Fruit fly (Drosophila melanogaster) whole organism, embryonic: ENCODE measurements around the gene CG43638.

Source experiments
- ATbp ChIP-seq: fragments of 200-800 bp; sonication (Bioruptor generic); optimal IDR thresholded peaks from 2 replicates; lab custom pipeline; 2017; ENCODE audit warnings: missing biosample characterization, mild to moderate bottlenecking, missing genetic modification characterization, missing genetic modification reagents
- B-H1 ChIP-seq: fragments of 200-800 bp; sonication (Bioruptor generic); IDR thresholded peaks from 3 replicates; pipeline ENCODE4 v1.3.6; 2022; ENCODE audit warnings: missing biosample characterization, missing genetic modification characterization
- Blimp-1 ChIP-seq: fragments of 200-800 bp; sonication (Bioruptor generic); optimal IDR thresholded peaks from 3 replicates; lab custom pipeline; 2018; ENCODE audit warnings: missing biosample characterization, missing genetic modification characterization, mild to moderate bottlenecking, moderate library complexity, missing genetic modification reagents
- CG10209 ChIP-seq: fragments of 200-800 bp; sonication (Bioruptor generic); optimal IDR thresholded peaks from 3 replicates; lab custom pipeline; 2017; ENCODE audit warnings: missing biosample characterization, mild to moderate bottlenecking, missing genetic modification characterization, missing genetic modification reagents
- CG10267 ChIP-seq: fragments of 200-800 bp; sonication (Bioruptor generic); optimal IDR thresholded peaks from 2 replicates; lab custom pipeline; 2018; ENCODE audit warnings: missing biosample characterization, mild to moderate bottlenecking, missing genetic modification characterization, moderate library complexity
- CG10366 ChIP-seq: fragments of 200-800 bp; sonication (Bioruptor generic); IDR thresholded peaks from 2 replicates; pipeline ENCODE4 v1.3.6; 2022; ENCODE audit warnings: missing biosample characterization, missing genetic modification characterization
- CG10431 ChIP-seq: fragments of 200-800 bp; sonication (Bioruptor generic); optimal IDR thresholded peaks from 3 replicates; lab custom pipeline; 2018; ENCODE audit warnings: missing biosample characterization, mild to moderate bottlenecking, missing genetic modification characterization
- CG11504 ChIP-seq: fragments of 200-800 bp; sonication (Bioruptor generic); optimal IDR thresholded peaks from 3 replicates; lab custom pipeline; 2019; ENCODE audit warnings: missing biosample characterization, mild to moderate bottlenecking, missing genetic modification characterization, moderate library complexity
- CG12769 ChIP-seq: fragments of 200-800 bp; sonication (Bioruptor generic); optimal IDR thresholded peaks from 2 replicates; lab custom pipeline; 2019; ENCODE audit warnings: missing biosample characterization, mild to moderate bottlenecking, missing genetic modification characterization, moderate library complexity
- CG13287 ChIP-seq: fragments of 200-800 bp; sonication (Bioruptor generic); IDR thresholded peaks from 2 replicates; pipeline ENCODE4 v1.3.6; 2022; ENCODE audit warnings: missing biosample characterization, missing genetic modification characterization; ENCODE audit not compliant: partially characterized antibody
- CG13894 ChIP-seq: fragments of 200-800 bp; sonication (Bioruptor generic); optimal IDR thresholded peaks from 3 replicates; lab custom pipeline; 2018; ENCODE audit warnings: missing biosample characterization, mild to moderate bottlenecking, missing genetic modification characterization, moderate library complexity
- CG14860 ChIP-seq: fragments of 200-800 bp; sonication (Bioruptor generic); IDR thresholded peaks from 3 replicates; pipeline ENCODE4 v1.3.6; 2022; ENCODE audit warnings: missing biosample characterization, missing genetic modification characterization; ENCODE audit not compliant: partially characterized antibody
- CG17568 ChIP-seq: fragments of 200-800 bp; sonication (Bioruptor generic); optimal IDR thresholded peaks from 2 replicates; lab custom pipeline; 2018; ENCODE audit warnings: missing biosample characterization, mild to moderate bottlenecking, missing genetic modification characterization, moderate library complexity
- CG17829 ChIP-seq: fragments of 200-800 bp; optimal IDR thresholded peaks from 2 replicates; lab custom pipeline; 2019; ENCODE audit warnings: missing biosample characterization, mild to moderate bottlenecking, missing genetic modification characterization, moderate library complexity
- CG18262 ChIP-seq: fragments of 200-800 bp; optimal IDR thresholded peaks from 3 replicates; lab custom pipeline; 2019; ENCODE audit warnings: missing biosample characterization, mild to moderate bottlenecking, missing genetic modification characterization, moderate library complexity
- CG18619 ChIP-seq: fragments of 200-800 bp; sonication (Bioruptor generic); optimal IDR thresholded peaks from 3 replicates; lab custom pipeline; 2017; ENCODE audit warnings: missing biosample characterization, mild to moderate bottlenecking, missing genetic modification characterization
- CG3847 ChIP-seq: fragments of 200-800 bp; sonication (Bioruptor generic); IDR thresholded peaks from 2 replicates; pipeline ENCODE4 v1.3.6; 2022; ENCODE audit warnings: missing biosample characterization, missing genetic modification characterization
- CG3995 ChIP-seq: fragments of 200-800 bp; sonication (Bioruptor generic); optimal IDR thresholded peaks from 3 replicates; lab custom pipeline; 2016; ENCODE audit warnings: missing biosample characterization, missing genetic modification characterization
- CG4424 ChIP-seq: fragments of 200-800 bp; sonication (Bioruptor generic); optimal IDR thresholded peaks from 3 replicates; lab custom pipeline; 2016; ENCODE audit warnings: missing biosample characterization, missing genetic modification characterization
- CG4854 ChIP-seq: fragments of 200-800 bp; sonication (Bioruptor generic); optimal IDR thresholded peaks from 2 replicates; lab custom pipeline; 2016; ENCODE audit warnings: missing biosample characterization, missing genetic modification characterization, inconsistent platforms
- CG5245 ChIP-seq: fragments of 200-800 bp; sonication (Bioruptor generic); optimal IDR thresholded peaks from 3 replicates; lab custom pipeline; 2016; ENCODE audit warnings: missing biosample characterization, missing genetic modification characterization
- CG6813 ChIP-seq: fragments of 200-800 bp; sonication (Bioruptor generic); optimal IDR thresholded peaks from 2 replicates; lab custom pipeline; 2017; ENCODE audit warnings: missing biosample characterization, missing genetic modification characterization, mild to moderate bottlenecking, moderate library complexity, missing genetic modification reagents
- CG7786 ChIP-seq: fragments of 200-800 bp; sonication (Bioruptor generic); optimal IDR thresholded peaks from 2 replicates; lab custom pipeline; 2016; ENCODE audit warnings: missing biosample characterization, missing genetic modification characterization
- CG8944 ChIP-seq: fragments of 200-800 bp; sonication (Bioruptor generic); optimal IDR thresholded peaks from 3 replicates; lab custom pipeline; 2016; ENCODE audit warnings: missing biosample characterization, missing genetic modification characterization
- CG9876 ChIP-seq: fragments of 200-800 bp; sonication (Bioruptor generic); optimal IDR thresholded peaks from 2 replicates; lab custom pipeline; 2016; ENCODE audit warnings: missing biosample characterization, missing genetic modification characterization
- Dad ChIP-seq: fragments of 200-800 bp; sonication (Bioruptor generic); optimal IDR thresholded peaks from 3 replicates; lab custom pipeline; 2016; ENCODE audit warnings: missing biosample characterization, missing genetic modification characterization
- E2f2 ChIP-seq: fragments of 200-800 bp; sonication (Bioruptor generic); IDR thresholded peaks from 2 replicates; pipeline ENCODE4 v1.3.6; 2022; ENCODE audit warnings: missing biosample characterization, missing genetic modification characterization
- Fer3 ChIP-seq: fragments of 200-800 bp; sonication (Bioruptor generic); optimal IDR thresholded peaks from 2 replicates; lab custom pipeline; 2018; ENCODE audit warnings: missing biosample characterization, mild to moderate bottlenecking, missing genetic modification characterization, moderate library complexity
- Hr78 ChIP-seq, 2 experiments: fragments of 200-800 bp in 1 of 2; fragments of >200 bp in 1 of 2; sonication (Bioruptor generic) in 1 of 2; optimal IDR thresholded peaks; 2 replicates each; lab custom pipeline; 2017 to 2019; ENCODE audit warnings: missing biosample characterization in 2 of 2, missing genetic modification characterization in 2 of 2, mild to moderate bottlenecking in 1 of 2, moderate library complexity in 1 of 2
- MESR4 ChIP-seq: fragments of 200-800 bp; sonication (Bioruptor generic); optimal IDR thresholded peaks from 2 replicates; lab custom pipeline; 2018; ENCODE audit warnings: missing biosample characterization, mild to moderate bottlenecking, missing genetic modification characterization, moderate library complexity
- NFAT ChIP-seq: fragments of 200-800 bp; sonication (Bioruptor generic); IDR thresholded peaks from 2 replicates; pipeline ENCODE4 v1.3.6; 2022; ENCODE audit warnings: missing biosample characterization, missing genetic modification characterization
- Poxn ChIP-seq: fragments of 200-800 bp; sonication (Bioruptor generic); IDR thresholded peaks from 2 replicates; pipeline ENCODE4 v1.3.6; 2022; ENCODE audit warnings: missing biosample characterization, missing genetic modification characterization
- Rx ChIP-seq: fragments of 200-800 bp; sonication (Bioruptor generic); IDR thresholded peaks from 2 replicates; pipeline ENCODE4 v1.3.6; 2022; ENCODE audit warnings: missing biosample characterization, missing genetic modification characterization
- Six4 ChIP-seq: fragments of 200-800 bp; sonication (Bioruptor generic); optimal IDR thresholded peaks from 2 replicates; lab custom pipeline; 2016; ENCODE audit warnings: missing biosample characterization, missing genetic modification characterization
- Sox100B ChIP-seq: fragments of 200-800 bp; sonication (Bioruptor generic); optimal IDR thresholded peaks from 3 replicates; lab custom pipeline; 2018; ENCODE audit warnings: missing biosample characterization, mild to moderate bottlenecking, missing genetic modification characterization
- Sry-δ ChIP-seq: fragments of 200-800 bp; sonication (Bioruptor generic); optimal IDR thresholded peaks from 2 replicates; lab custom pipeline; 2016; ENCODE audit warnings: missing biosample characterization, missing genetic modification characterization
- amos ChIP-seq: fragments of 200-800 bp; sonication (Bioruptor generic); IDR thresholded peaks from 2 replicates; pipeline ENCODE4 v1.3.6; 2022; ENCODE audit warnings: missing biosample characterization, missing genetic modification characterization; ENCODE audit not compliant: partially characterized antibody
- da ChIP-seq: fragments of 200-800 bp; sonication (Bioruptor generic); optimal IDR thresholded peaks from 2 replicates; lab custom pipeline; 2016; ENCODE audit warnings: missing biosample characterization, missing genetic modification characterization
- gem ChIP-seq: fragments of 200-800 bp; sonication (Bioruptor generic); optimal IDR thresholded peaks from 2 replicates; lab custom pipeline; 2019; ENCODE audit warnings: missing biosample characterization, mild to moderate bottlenecking, missing genetic modification characterization, moderate library complexity
- hkb ChIP-seq, 2 experiments: fragments of 200-800 bp in 1 of 2; fragments of >200 bp in 1 of 2; sonication (Bioruptor generic) in 1 of 2; IDR thresholded peaks in 1 of 2; optimal IDR thresholded peaks in 1 of 2; 2 replicates each; pipeline versions ENCODE4 v1.3.6 to Lab custom; 2017 to 2022; ENCODE audit warnings: missing biosample characterization in 1 of 2, missing genetic modification characterization in 1 of 2
- kah ChIP-seq: fragments of 200-800 bp; sonication (Bioruptor generic); optimal IDR thresholded peaks from 2 replicates; lab custom pipeline; 2018; ENCODE audit warnings: missing biosample characterization, mild to moderate bottlenecking, missing genetic modification characterization
- klu ChIP-seq: fragments of 200-800 bp; sonication (Bioruptor generic); IDR thresholded peaks from 2 replicates; pipeline ENCODE4 v1.3.6; 2022; ENCODE audit warnings: missing biosample characterization, missing genetic modification characterization
- lmd ChIP-seq: fragments of 200-800 bp; sonication (Bioruptor generic); IDR thresholded peaks from 2 replicates; pipeline ENCODE4 v1.3.6; 2022; ENCODE audit warnings: missing biosample characterization, missing genetic modification characterization
- mam ChIP-seq: fragments of 200-800 bp; sonication (Bioruptor generic); optimal IDR thresholded peaks from 3 replicates; lab custom pipeline; 2016; ENCODE audit warnings: missing biosample characterization, missing genetic modification characterization
- onecut ChIP-seq: fragments of 200-800 bp; sonication (Bioruptor generic); IDR thresholded peaks from 2 replicates; pipeline ENCODE4 v1.3.6; 2022; ENCODE audit warnings: missing biosample characterization, missing genetic modification characterization
- pfk ChIP-seq: fragments of 200-800 bp; sonication (Bioruptor generic); optimal IDR thresholded peaks from 2 replicates; lab custom pipeline; 2018; ENCODE audit warnings: missing biosample characterization, mild to moderate bottlenecking, missing genetic modification characterization, moderate library complexity
- pho ChIP-seq: fragments of 200-800 bp; sonication (Bioruptor generic); optimal IDR thresholded peaks from 2 replicates; lab custom pipeline; 2016; ENCODE audit warnings: missing biosample characterization, missing genetic modification characterization
- phol ChIP-seq: fragments of 200-800 bp; sonication (Bioruptor generic); optimal IDR thresholded peaks from 3 replicates; lab custom pipeline; 2018; ENCODE audit warnings: missing biosample characterization, mild to moderate bottlenecking, missing genetic modification characterization, moderate library complexity
- run ChIP-seq: fragments of 200-800 bp; sonication (Bioruptor generic); optimal IDR thresholded peaks from 3 replicates; lab custom pipeline; 2018; ENCODE audit warnings: missing biosample characterization, mild to moderate bottlenecking, missing genetic modification characterization
- vvl ChIP-seq: fragments of 200-800 bp; sonication (Bioruptor generic); IDR thresholded peaks from 2 replicates; pipeline ENCODE4 v1.3.6; 2022; ENCODE audit warnings: missing biosample characterization, missing genetic modification characterization

CG43638 gene

dm6 chr3L:12058293-12058842 is 14.0 kb downstream of the CG43638 start (continued):
- TF ChIP-seq CG12769 (tag; lab: Kevin White, UChicago) (no peak), Sox100B (GFP tag; lab: Kevin White, UChicago) (peak; percentile 48), CG10431 (GFP tag; lab: Kevin White, UChicago) (no peak), Dad (no peak), CG8944 (GFP tag; lab: Kevin White, UChicago) (no peak), CG7786 (GFP tag; lab: Kevin White, UChicago) (no peak), CG5245 (GFP tag; lab: Kevin White, UChicago) (no peak), CG4424 (GFP tag; lab: Kevin White, UChicago) (no peak), CG13287 (GFP tag; lab: Robert Waterston, UW) (no peak), CG10209 (GFP tag; lab: Kevin White, UChicago) (no peak), CG18262 (tag; lab: Kevin White, UChicago) (no peak), Poxn (GFP tag; lab: Robert Waterston, UW) (no peak), CG18619 (GFP tag; lab: Kevin White, UChicago) (no peak), CG3847 (GFP tag; lab: Robert Waterston, UW) (no peak), CG10366 (GFP tag; lab: Robert Waterston, UW) (no peak), run (tag; lab: Kevin White, UChicago) (no peak), Sry-δ (GFP tag; lab: Kevin White, UChicago) (peak; percentile 18), Six4 (GFP tag; lab: Kevin White, UChicago) (no peak), kah (GFP tag; lab: Kevin White, UChicago) (no peak), CG4854 (GFP tag; lab: Kevin White, UChicago) (no peak), amos (no peak), mam (GFP tag; lab: Kevin White, UChicago) (no peak), CG3995 (no peak), CG9876 (GFP tag; lab: Kevin White, UChicago) (no peak), klu (no peak), E2f2 (GFP tag; lab: Robert Waterston, UW) (no peak), Fer3 (tag; lab: Kevin White, UChicago) (no peak), MESR4 (no peak), CG17568 (GFP tag; lab: Kevin White, UChicago) (no peak), Rx (GFP tag; lab: Robert Waterston, UW) (no peak), vvl (GFP tag; lab: Robert Waterston, UW) (no peak), phol (tag; lab: Kevin White, UChicago) (peak; percentile 15), lmd (GFP tag; lab: Robert Waterston, UW) (no peak), CG11504 (tag; lab: Kevin White, UChicago) (no peak), CG6813 (GFP tag; lab: Kevin White, UChicago) (no peak), pfk (no peak), CG14860 (GFP tag; lab: Robert Waterston, UW) (no peak), Hr78 (GFP tag; optimal IDR thresholded peaks at IDR 0.05; lab: Kevin White, UChicago) (no peak), Blimp-1 (no peak), CG17829 (tag; lab: Kevin White, UChicago) (no peak), B-H1 (GFP tag; lab: Robert Waterston, UW) (no peak), gem (tag; lab: Kevin White, UChicago) (peak; percentile 54), hkb (optimal IDR thresholded peaks at IDR 0.05; lab: Kevin White, UChicago) (no peak), hkb (GFP tag; IDR thresholded peaks at IDR 0.05; lab: Robert Waterston, UW) (peak; percentile 34; the same call in 1 of the 2 replicates), NFAT (no peak), da (GFP tag; lab: Kevin White, UChicago) (no peak), CG13894 (no peak), onecut (no peak), CG10267 (tag; lab: Kevin White, UChicago) (peak; percentile 38), pho (GFP tag; lab: Kevin White, UChicago) (no peak), ATbp (peak; percentile 64)
